Worm (Caenorhabditis elegans) whole organism, L4 larva: Measurements from ENCODE around the gene mgl-1.
A peak's percentile ranks its signal among the peaks of the same experiment; 100 is the strongest.

ENCODE experiments used
- ceh-82 ChIP-seq: sonication (generic microtip); optimal IDR thresholded peaks from 2 replicates; lab custom pipeline; 2017; ENCODE audit warnings: missing biosample characterization, missing genetic modification characterization
- nhr-10 ChIP-seq: fragments of 150-350 bp; optimal IDR thresholded peaks from 2 replicates; lab custom pipeline; 2014; ENCODE audit warnings: missing biosample characterization, missing genetic modification characterization
- nhr-237 ChIP-seq: sonication (generic microtip); optimal IDR thresholded peaks from 2 replicates; lab custom pipeline; 2017; ENCODE audit warnings: missing biosample characterization, missing genetic modification characterization
- pha-4 ChIP-seq, 2 experiments: fragments of 150-350 bp in 1 of 2; fragments of 200-800 bp in 1 of 2; sonication (Bioruptor generic) in 1 of 2; IDR thresholded peaks in 1 of 2; optimal IDR thresholded peaks in 1 of 2; 2 replicates each; pipeline versions ENCODE4 v1.3.6 to Lab custom; 2014 to 2022; ENCODE audit warnings: missing genetic modification characterization in 2 of 2, missing genetic modification reagents in 2 of 2, missing biosample characterization in 1 of 2, missing compliant biosample characterization in 1 of 2
- tra-1 ChIP-seq: fragments of 200-800 bp; sonication (Bioruptor generic); IDR thresholded peaks from 2 replicates; pipeline ENCODE4 v1.3.6; 2022; ENCODE audit warnings: missing genetic modification reagents, missing genetic modification characterization, missing compliant biosample characterization

DNA sequence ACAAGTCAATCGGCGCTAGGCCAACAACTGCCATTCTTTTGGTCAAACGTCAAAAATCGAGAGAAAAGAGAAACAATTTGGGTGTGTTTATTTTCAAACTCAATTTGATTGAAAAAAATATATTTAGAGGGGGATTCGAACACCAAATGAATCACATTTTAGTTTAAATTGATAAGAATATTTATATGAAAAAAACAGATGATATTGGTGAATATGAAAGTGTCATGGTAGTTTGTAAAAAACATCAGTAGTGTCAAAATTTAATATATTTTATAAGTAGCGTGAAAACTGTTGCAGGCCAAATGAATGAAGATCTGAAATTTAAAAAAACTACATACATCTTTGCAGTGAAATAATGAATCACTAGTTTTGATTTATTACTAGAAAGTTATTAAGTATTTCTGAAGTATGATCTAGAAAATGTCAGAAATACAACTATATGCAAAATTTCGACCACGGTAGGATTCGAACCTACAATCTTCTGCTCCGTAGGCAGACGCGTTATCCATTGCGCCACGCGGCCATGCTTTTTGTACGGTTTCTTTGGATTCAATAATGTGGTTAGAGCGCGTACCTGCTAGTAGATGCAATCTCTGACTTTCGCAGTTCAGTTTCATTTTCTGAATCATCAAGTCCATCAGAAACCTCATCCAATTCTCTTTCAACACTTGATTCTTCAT is 42.0 kb upstream of the mgl-1 start, which contains the start of gene F19C6.4:
- TF ChIP-seq nhr-237 (tag; lab: Kevin White, UChicago) (no peak), nhr-10 (no peak), tra-1 (GFP tag; lab: Robert Waterston, UW) (peak; percentile 75), ceh-82 (no peak), pha-4 (GFP tag; IDR thresholded peaks at IDR 0.05; lab: Robert Waterston, UW) (peak; percentile 53; the same call in 1 of the 2 replicates), pha-4 (tag; optimal IDR thresholded peaks at IDR 0.05; lab: Kevin White, UChicago) (no peak)
